Worm (Caenorhabditis elegans) whole organism, L4/young adult: Measurements from ENCODE around the gene unc-26.

Experiments used
- dao-5 ChIP-seq: sonication (generic microtip); optimal IDR thresholded peaks from 2 replicates; lab custom pipeline; 2016; ENCODE audit warnings: missing genotype, missing genetic modification characterization, moderate library complexity, missing compliant biosample characterization
- him-1 ChIP-seq: sonication (generic microtip); optimal IDR thresholded peaks from 2 replicates; lab custom pipeline; 2016; ENCODE audit warnings: missing genotype, missing genetic modification reagents, missing genetic modification characterization, missing compliant biosample characterization

DNA sequence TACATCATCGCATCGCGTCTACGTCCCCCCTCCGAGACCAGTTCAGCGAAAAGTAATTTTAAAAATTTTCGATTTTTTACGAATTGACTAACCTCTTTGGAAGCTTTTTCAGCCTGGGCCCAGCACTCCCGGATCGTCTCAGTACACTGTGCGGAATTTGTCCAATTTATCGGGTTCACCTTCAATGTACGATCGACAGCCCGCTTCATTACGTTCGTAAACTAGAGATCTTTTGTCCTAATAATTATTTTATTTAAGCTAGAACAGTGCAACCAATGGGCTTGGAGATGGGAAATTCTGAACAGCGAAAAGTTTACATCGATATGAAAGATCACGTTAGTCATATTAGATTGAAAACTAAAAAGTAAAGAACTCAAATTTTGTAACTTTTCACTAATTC lies 31.0 kb downstream of the unc-26 start:
- TF ChIP-seq dao-5 (tag; lab: Kevin White, UChicago) (no peak), him-1 (no peak)
